Worm (Caenorhabditis elegans) whole organism, midembryonic: ENCODE results near the gene vav-1.

Experiments used
- T22C8.4 ChIP-seq: fragments of 200-800 bp; sonication (Bioruptor generic); IDR thresholded peaks from 2 replicates; pipeline ENCODE4 v1.3.6; 2022; ENCODE audit warnings: missing genetic modification characterization, missing compliant biosample characterization
- cog-1 ChIP-seq: sonication (generic microtip); optimal IDR thresholded peaks from 2 replicates; lab custom pipeline; 2016; ENCODE audit warnings: missing genetic modification characterization, missing compliant biosample characterization
- flt-1 ChIP-seq: fragments of 200-800 bp; sonication (Bioruptor generic); IDR thresholded peaks from 2 replicates; pipeline ENCODE4 v1.3.6; 2022; ENCODE audit warnings: missing genetic modification characterization, missing compliant biosample characterization
- klf-2 ChIP-seq: fragments of 200-800 bp; sonication (Bioruptor generic); conservative IDR thresholded peaks from 2 replicates; pipeline ENCODE4 v1.3.6; 2022; ENCODE audit warnings: missing genetic modification reagents, missing genetic modification characterization, missing compliant biosample characterization
- med-1 ChIP-seq: sonication (generic microtip); optimal IDR thresholded peaks from 2 replicates; lab custom pipeline; 2017; ENCODE audit warnings: missing genetic modification characterization, mild to moderate bottlenecking, missing compliant biosample characterization, antibody characterized with exemption, missing genetic modification reagents; ENCODE audit not compliant: insufficient read depth
- ref-1 ChIP-seq: fragments of 200-800 bp; sonication (Bioruptor generic); conservative IDR thresholded peaks from 2 replicates; pipeline ENCODE4 v1.3.6; 2022; ENCODE audit warnings: missing genetic modification reagents, missing genetic modification characterization, missing compliant biosample characterization
- tab-1 ChIP-seq: fragments of 200-800 bp; sonication (Bioruptor generic); IDR thresholded peaks from 2 replicates; pipeline ENCODE4 v1.3.6; 2022; ENCODE audit warnings: missing genetic modification characterization, missing compliant biosample characterization
- ztf-23 ChIP-seq: fragments of 200-800 bp; sonication (Bioruptor generic); IDR thresholded peaks from 2 replicates; pipeline ENCODE4 v1.3.6; 2022; ENCODE audit warnings: missing genetic modification reagents, missing genetic modification characterization, missing compliant biosample characterization
- ztf-29 ChIP-seq: fragments of 200-800 bp; sonication (Bioruptor generic); IDR thresholded peaks from 2 replicates; pipeline ENCODE4 v1.3.6; 2022; ENCODE audit warnings: missing genetic modification reagents, missing genetic modification characterization, missing compliant biosample characterization

Gene vav-1

ce11 chrX:9182140-9182539 is 49.8 kb downstream of the vav-1 start, which contains the start of gene Y81B9A.3:
Gene Y81B9A.3 (plus strand): TSS chrX:9182440.
- no peak for TF ChIP-seq ztf-23 (GFP tag; lab: Robert Waterston, UW)
- TF ChIP-seq tab-1 (GFP tag; lab: Robert Waterston, UW), result no peak
- no peak for TF ChIP-seq ztf-29 (GFP tag; lab: Robert Waterston, UW)
- TF ChIP-seq med-1, result no peak
- TF ChIP-seq ref-1 (GFP tag; lab: Robert Waterston, UW), result no peak
- TF ChIP-seq T22C8.4, result no peak
- TF ChIP-seq cog-1, result no peak
- TF ChIP-seq flt-1 (GFP tag; lab: Robert Waterston, UW), result no peak
- no peak for TF ChIP-seq klf-2

ce11 chrX:9180823-9181222 is 51.1 kb downstream of the vav-1 start, which contains the start of gene Y81B9A.4:
Gene Y81B9A.4 (minus strand): TSS chrX:9180923.
- no peak for TF ChIP-seq tab-1 (GFP tag; lab: Robert Waterston, UW)
- TF ChIP-seq ztf-29 (GFP tag; lab: Robert Waterston, UW), result no peak
- TF ChIP-seq klf-2, result no peak
- no peak for TF ChIP-seq ref-1 (GFP tag; lab: Robert Waterston, UW)
- no peak for TF ChIP-seq T22C8.4
- no peak for TF ChIP-seq cog-1
- TF ChIP-seq med-1, result no peak
- no peak for TF ChIP-seq ztf-23 (GFP tag; lab: Robert Waterston, UW)
- no peak for TF ChIP-seq flt-1 (GFP tag; lab: Robert Waterston, UW)

ce11 chrX:9174409-9174808 is 57.5 kb downstream of the vav-1 start, which contains the start of gene B0563.8:
Gene B0563.8 (minus strand): TSS chrX:9174509.
- no peak for TF ChIP-seq T22C8.4
- TF ChIP-seq med-1, result no peak
- TF ChIP-seq cog-1, result no peak
- TF ChIP-seq ztf-23 (GFP tag; lab: Robert Waterston, UW), result no peak
- TF ChIP-seq tab-1 (GFP tag; lab: Robert Waterston, UW), result no peak
- TF ChIP-seq ref-1 (GFP tag; lab: Robert Waterston, UW), result no peak
- no peak for TF ChIP-seq ztf-29 (GFP tag; lab: Robert Waterston, UW)
- no peak for TF ChIP-seq klf-2
- no peak for TF ChIP-seq flt-1 (GFP tag; lab: Robert Waterston, UW)

ce11 chrX:9172733-9173132 is 59.2 kb downstream of the vav-1 start:
- TF ChIP-seq ztf-29 (GFP tag; lab: Robert Waterston, UW), result no peak
- TF ChIP-seq klf-2, result no peak
- no peak for TF ChIP-seq ztf-23 (GFP tag; lab: Robert Waterston, UW)
- no peak for TF ChIP-seq med-1

- TF ChIP-seq med-1, result no peak
- TF ChIP-seq tab-1 (GFP tag; lab: Robert Waterston, UW), result no peak
- no peak for TF ChIP-seq cog-1
- no peak for TF ChIP-seq klf-2
- TF ChIP-seq ref-1 (GFP tag; lab: Robert Waterston, UW), result no peak
- no peak for TF ChIP-seq T22C8.4
- TF ChIP-seq ztf-23 (GFP tag; lab: Robert Waterston, UW), result no peak
- TF ChIP-seq flt-1 (GFP tag; lab: Robert Waterston, UW), result no peak
- TF ChIP-seq ztf-29 (GFP tag; lab: Robert Waterston, UW), result no peak
These were observed 59.7 kb downstream of the vav-1 start, which contains the start of gene B0563.18 for ce11 chrX:9172278-9172677. Gene B0563.18 (plus strand): TSS chrX:9172578.

ce11 chrX:9171241-9171640 is 60.7 kb downstream of the vav-1 start, which contains the start of gene B0563.1:
Gene B0563.1 (plus strand): TSS chrX:9171541.
- TF ChIP-seq ztf-29 (GFP tag; lab: Robert Waterston, UW) (no peak), ztf-23 (GFP tag; lab: Robert Waterston, UW) (no peak), med-1 (no peak), ref-1 (GFP tag; lab: Robert Waterston, UW) (no peak), T22C8.4 (no peak), klf-2 (no peak), tab-1 (GFP tag; lab: Robert Waterston, UW) (no peak), cog-1 (no peak), flt-1 (GFP tag; lab: Robert Waterston, UW) (no peak)

ce11 chrX:9170058-9170457 is 61.9 kb downstream of the vav-1 start:
- no peak for TF ChIP-seq ztf-23 (GFP tag; lab: Robert Waterston, UW)
- no peak for TF ChIP-seq T22C8.4
- no peak for TF ChIP-seq ztf-29 (GFP tag; lab: Robert Waterston, UW)
- TF ChIP-seq ref-1 (GFP tag; lab: Robert Waterston, UW), result no peak
- TF ChIP-seq tab-1 (GFP tag; lab: Robert Waterston, UW), result no peak
- TF ChIP-seq cog-1, result no peak

- TF ChIP-seq ztf-23 (GFP tag; lab: Robert Waterston, UW), result no peak
These were observed 63.7 kb downstream of the vav-1 start, which contains the start of gene B0563.9 for ce11 chrX:9168239-9168638. Gene B0563.9 (plus strand): TSS chrX:9168539.

- TF ChIP-seq tab-1 (GFP tag; lab: Robert Waterston, UW) (no peak), flt-1 (GFP tag; lab: Robert Waterston, UW) (no peak), T22C8.4 (no peak), ztf-29 (GFP tag; lab: Robert Waterston, UW) (no peak), cog-1 (no peak), klf-2 (no peak)
These were observed 65.0 kb downstream of the vav-1 start, which contains the start of gene B0563.10 for ce11 chrX:9166921-9167320. Gene B0563.10 (minus strand): TSS chrX:9167245.
